Fruit fly (Drosophila melanogaster) whole organism, prepupa: Measurements from ENCODE around the gene mRpS2.

Experiments used
- pdm3 ChIP-seq: fragments of 200-800 bp; sonication (Bioruptor generic); optimal IDR thresholded peaks from 3 replicates; lab custom pipeline; 2016; ENCODE audit warnings: missing biosample characterization, missing genetic modification characterization
- spab ChIP-seq: fragments of 200-800 bp; sonication (Bioruptor generic); optimal IDR thresholded peaks from 2 replicates; lab custom pipeline; 2017; ENCODE audit warnings: missing biosample characterization, mild to moderate bottlenecking, missing genetic modification characterization, missing genetic modification reagents

DNA sequence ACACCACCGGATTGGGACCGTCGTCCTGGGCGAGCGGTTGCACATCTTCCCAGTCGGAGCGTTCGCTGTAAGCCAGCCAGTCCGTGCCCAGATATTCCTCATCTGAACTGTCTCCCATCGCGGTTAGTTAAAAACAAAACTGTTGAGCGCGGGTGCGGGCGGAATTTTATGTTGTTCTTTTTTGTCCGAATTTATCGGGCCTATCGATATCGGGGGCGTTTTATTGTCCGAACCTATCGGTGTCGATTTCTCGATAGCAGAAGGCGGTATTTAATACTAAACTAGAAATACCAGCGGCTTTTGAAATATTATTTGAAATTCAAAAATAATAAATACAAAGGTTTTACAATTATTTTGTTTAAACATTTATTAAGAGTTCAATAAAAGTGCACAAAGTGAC, 19.7 kb downstream of the mRpS2 start, which contains the start of gene Fnta:
- no peak for TF ChIP-seq pdm3 (GFP tag; lab: Kevin White, UChicago)
- TF ChIP-seq spab (GFP tag; lab: Kevin White, UChicago): no peak
